Fruit fly (Drosophila melanogaster): ENCODE measurements around the gene CG10598.
A peak's percentile ranks its signal among the peaks of the same experiment; 100 is the strongest.

CG10598 gene

DNA sequence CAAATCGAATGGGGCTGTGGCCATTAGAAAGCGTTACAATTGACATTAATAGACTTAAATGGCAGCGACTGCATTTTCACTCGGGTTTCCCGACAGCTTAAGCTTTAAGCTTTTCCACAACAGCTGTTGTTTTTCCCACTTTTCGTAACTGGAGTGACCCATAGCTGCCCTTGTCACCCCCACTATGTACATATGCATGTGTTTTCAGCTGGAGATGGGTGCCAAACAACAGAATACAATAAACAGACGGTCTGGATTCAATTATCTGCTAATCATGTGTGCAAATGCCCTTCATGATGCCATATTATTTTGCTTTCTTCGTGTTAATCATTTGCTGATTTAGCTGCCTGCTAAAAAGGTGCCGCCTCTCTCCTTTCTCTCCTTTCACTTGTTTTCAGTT, 43.2 kb downstream of the CG10598 start:
- no peak for TF ChIP-seq ovo (GFP tag; optimal IDR thresholded peaks at IDR 0.05)
- TF ChIP-seq kay (GFP tag; ENCODE audit: borderline replicate concordance) = no peak
- TF ChIP-seq tj (GFP tag; optimal IDR thresholded peaks at IDR 0.05) = no peak
- peak; percentile 0 for TF ChIP-seq pad (GFP tag; optimal IDR thresholded peaks at IDR 0.05)
- peak; percentile 43 for TF ChIP-seq CG7101 (tag; optimal IDR thresholded peaks at IDR 0.05)
- TF ChIP-seq CG14711 (tag; optimal IDR thresholded peaks at IDR 0.05) = peak; percentile 23
- peak; percentile 47 for TF ChIP-seq CG1620 (GFP tag; optimal IDR thresholded peaks at IDR 0.05)
- peak; percentile 70 for TF ChIP-seq Crg-1 (GFP tag; optimal IDR thresholded peaks at IDR 0.05)
- peak; percentile 16 for TF ChIP-seq Mnt (GFP tag; optimal IDR thresholded peaks at IDR 0.05)

- TF ChIP-seq CG14711 (tag; optimal IDR thresholded peaks at IDR 0.05) (peak; percentile 6), kay (GFP tag; ENCODE audit: borderline replicate concordance) (peak; percentile 35), CG12768 (GFP tag; optimal IDR thresholded peaks at IDR 0.05) (no peak)
Observed at dm6 chrX:17181264-17182198, 45.1 kb downstream of the CG10598 start.

DNA sequence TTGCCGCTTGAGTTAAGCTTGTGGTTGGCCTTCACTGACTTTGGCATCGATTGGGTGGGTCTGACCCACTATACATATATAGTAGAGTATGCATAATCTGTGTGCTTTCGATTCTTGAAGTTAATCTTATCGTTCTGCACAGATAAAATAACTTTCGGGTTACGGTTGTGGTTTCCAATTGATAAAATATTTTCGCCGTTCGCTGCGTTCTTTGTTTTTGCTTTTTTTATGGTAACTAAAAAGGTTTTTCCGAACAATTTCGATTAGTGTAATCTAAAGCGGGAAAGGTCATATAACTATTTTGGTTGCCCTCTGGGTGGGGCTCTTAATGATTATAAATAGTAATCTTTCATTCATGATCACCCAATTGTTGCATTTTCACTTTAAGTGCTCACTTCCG, 46.1 kb downstream of the CG10598 start:
- TF ChIP-seq ovo (GFP tag; optimal IDR thresholded peaks at IDR 0.05) (no peak), cic (GFP tag; optimal IDR thresholded peaks at IDR 0.05) (no peak), CG5204 (GFP tag; optimal IDR thresholded peaks at IDR 0.05) (no peak), Mnt (GFP tag; optimal IDR thresholded peaks at IDR 0.05) (no peak), CG7045 (GFP tag; optimal IDR thresholded peaks at IDR 0.05) (no peak), cnc (optimal IDR thresholded peaks at IDR 0.05) (no peak), CG11617 (GFP tag; optimal IDR thresholded peaks at IDR 0.05) (no peak), CG12768 (GFP tag; optimal IDR thresholded peaks at IDR 0.05) (no peak), pad (GFP tag; optimal IDR thresholded peaks at IDR 0.05) (no peak), CG7101 (tag; optimal IDR thresholded peaks at IDR 0.05) (no peak)

dm6 chrX:17178484-17178921, 48.2 kb downstream of the CG10598 start:
- TF ChIP-seq Clk (GFP tag; optimal IDR thresholded peaks at IDR 0.05) (peak; percentile 68), CG12768 (GFP tag; optimal IDR thresholded peaks at IDR 0.05) (peak; percentile 90), CG14711 (tag; optimal IDR thresholded peaks at IDR 0.05) (peak; percentile 94), tj (GFP tag; optimal IDR thresholded peaks at IDR 0.05) (no peak), Mnt (GFP tag; optimal IDR thresholded peaks at IDR 0.05) (no peak), cnc (optimal IDR thresholded peaks at IDR 0.05) (no peak), Hr96 (GFP tag; optimal IDR thresholded peaks at IDR 0.05) (peak; percentile 86), CG7101 (tag; optimal IDR thresholded peaks at IDR 0.05) (peak; percentile 56), CG1620 (GFP tag; optimal IDR thresholded peaks at IDR 0.05) (peak; percentile 26), ovo (GFP tag; optimal IDR thresholded peaks at IDR 0.05) (no peak), CG11617 (GFP tag; optimal IDR thresholded peaks at IDR 0.05) (peak; percentile 61), CG5204 (GFP tag; optimal IDR thresholded peaks at IDR 0.05) (peak; percentile 56), pad (GFP tag; optimal IDR thresholded peaks at IDR 0.05) (peak; percentile 84), CG7045 (GFP tag; optimal IDR thresholded peaks at IDR 0.05) (peak; percentile 86), CG33017 (tag; optimal IDR thresholded peaks at IDR 0.05) (no peak), toe (GFP tag; optimal IDR thresholded peaks at IDR 0.05) (peak; percentile 62), bab1 (GFP tag; optimal IDR thresholded peaks at IDR 0.05) (peak; percentile 99), kay (GFP tag; ENCODE audit: borderline replicate concordance) (peak; percentile 77), Crg-1 (GFP tag; optimal IDR thresholded peaks at IDR 0.05) (no peak), cic (GFP tag; optimal IDR thresholded peaks at IDR 0.05) (peak; percentile 75)

DNA sequence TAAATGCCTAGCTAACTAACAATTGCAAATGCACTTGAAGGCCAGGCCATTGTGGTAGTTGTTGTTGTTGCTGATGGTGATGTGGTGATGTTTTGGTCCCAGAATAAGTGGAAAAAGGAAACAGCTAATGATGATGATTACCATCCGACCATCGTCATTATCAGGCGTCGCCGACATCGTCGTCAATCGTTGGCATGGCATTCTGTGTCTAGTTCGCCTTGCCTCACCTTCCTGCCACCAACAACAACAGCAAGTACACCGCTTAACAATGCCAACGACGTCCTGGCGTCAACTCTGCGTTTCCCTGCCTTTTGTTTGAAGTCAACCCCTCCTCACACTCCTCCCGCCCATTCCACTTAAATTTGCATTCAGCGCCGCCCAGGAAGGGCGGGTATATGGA, 49.1 kb downstream of the CG10598 start:
- TF ChIP-seq bab1 (GFP tag; optimal IDR thresholded peaks at IDR 0.05) (no peak), CG1620 (GFP tag; optimal IDR thresholded peaks at IDR 0.05) (no peak), CG11617 (GFP tag; optimal IDR thresholded peaks at IDR 0.05) (no peak), Hr96 (GFP tag; optimal IDR thresholded peaks at IDR 0.05) (no peak), CG5204 (GFP tag; optimal IDR thresholded peaks at IDR 0.05) (no peak), kay (GFP tag; ENCODE audit: borderline replicate concordance) (no peak), CG7045 (GFP tag; optimal IDR thresholded peaks at IDR 0.05) (no peak), Clk (GFP tag; optimal IDR thresholded peaks at IDR 0.05) (no peak), ovo (GFP tag; optimal IDR thresholded peaks at IDR 0.05) (no peak), Mnt (GFP tag; optimal IDR thresholded peaks at IDR 0.05) (no peak), pad (GFP tag; optimal IDR thresholded peaks at IDR 0.05) (no peak), cic (GFP tag; optimal IDR thresholded peaks at IDR 0.05) (no peak), CG12768 (GFP tag; optimal IDR thresholded peaks at IDR 0.05) (no peak), cnc (optimal IDR thresholded peaks at IDR 0.05) (no peak)

DNA sequence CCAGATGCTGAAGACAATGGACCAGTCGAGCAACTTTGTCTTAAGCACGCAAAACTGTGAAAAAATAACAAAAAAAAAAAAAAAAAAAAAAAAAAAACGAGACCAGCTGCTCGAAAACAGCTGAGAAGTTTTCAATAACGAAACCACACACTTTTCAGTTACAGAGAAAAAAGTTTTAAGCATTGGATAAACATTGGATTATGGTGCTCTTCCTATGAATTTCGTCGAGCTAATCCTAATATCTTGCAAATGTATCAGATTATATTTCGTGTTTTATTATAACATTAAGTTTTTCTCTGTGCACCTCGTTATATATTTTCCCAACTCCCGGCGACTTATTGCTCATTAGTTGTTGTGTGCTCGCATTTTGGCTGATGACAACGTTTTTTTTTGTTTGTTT, 50.1 kb downstream of the CG10598 start:
- TF ChIP-seq CG33017 (tag; optimal IDR thresholded peaks at IDR 0.05) = no peak
- TF ChIP-seq toe (GFP tag; optimal IDR thresholded peaks at IDR 0.05) = no peak
- TF ChIP-seq Hr96 (GFP tag; optimal IDR thresholded peaks at IDR 0.05) = no peak

Data from whole organism, adult.